Worm (Caenorhabditis elegans) whole organism, L4/young adult: ENCODE results near the gene ivns-1.

Experiments
- W03F9.2 ChIP-seq: fragments of 150-350 bp; optimal IDR thresholded peaks from 2 replicates; lab custom pipeline; 2014; ENCODE audit warnings: missing biosample characterization, missing genetic modification characterization
- dao-5 ChIP-seq: sonication (generic microtip); optimal IDR thresholded peaks from 2 replicates; lab custom pipeline; 2016; ENCODE audit warnings: missing genotype, missing genetic modification characterization, moderate library complexity, missing compliant biosample characterization

ce11 chrX:12664987-12665451, 30.9 kb upstream of the ivns-1 start:
- TF ChIP-seq dao-5 (tag; lab: Kevin White, UChicago) (peak; percentile 88), W03F9.2 (tag; lab: Kevin White, UChicago) (no peak)
